Worm (Caenorhabditis elegans): Measurements from ENCODE around the gene T08G5.15.

Gene T08G5.15

DNA sequence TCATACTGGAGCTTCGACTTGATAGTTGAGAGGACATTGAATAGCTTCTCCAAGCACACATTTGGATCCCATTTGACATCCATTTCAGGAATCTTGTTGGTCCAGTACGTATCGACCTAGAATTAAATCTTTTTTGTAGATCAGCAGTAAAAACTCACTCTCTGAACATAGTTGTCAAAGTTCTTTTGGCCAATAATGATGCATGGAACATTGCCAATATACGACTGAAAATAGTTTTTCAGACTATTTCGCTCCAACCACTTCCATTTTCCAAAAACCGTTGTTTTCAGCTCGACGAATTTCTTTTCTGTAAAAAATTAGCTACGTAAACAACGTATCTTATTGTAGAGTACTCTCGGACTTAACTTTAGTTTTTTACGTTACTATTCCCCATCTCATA lies 41.3 kb downstream of the T08G5.15 start:
- no peak for TF ChIP-seq hrde-1 (tag; optimal IDR thresholded peaks at IDR 0.05; ENCODE audit: borderline replicate concordance)
- no peak for TF ChIP-seq let-526 (GFP tag; IDR thresholded peaks at IDR 0.05)

DNA sequence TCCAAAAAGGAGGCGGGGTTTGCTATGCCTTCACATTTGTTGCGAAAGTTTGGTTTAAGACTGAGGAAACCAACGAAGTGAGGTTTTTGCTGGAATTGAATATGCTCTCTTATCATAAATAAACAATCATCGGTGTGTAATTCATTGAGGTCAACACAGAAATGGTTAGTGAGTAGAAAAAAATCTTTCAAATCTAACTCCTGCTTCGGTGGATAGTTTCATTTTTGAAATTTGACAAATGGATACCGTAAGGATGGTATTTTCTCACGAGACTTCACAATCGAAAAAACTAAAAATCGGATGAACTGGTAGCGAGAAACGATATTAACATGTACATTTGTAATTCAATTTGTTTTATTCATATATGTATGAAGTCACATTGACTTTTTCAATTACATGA lies 42.2 kb downstream of the T08G5.15 start, which contains the start of gene eol-1:
eol-1 (minus strand) TSS at position 101 of the 400 bp plus-strand sequence.
- TF ChIP-seq F22D6.2 (tag; optimal IDR thresholded peaks at IDR 0.05) (no peak), hmg-1.2 (GFP tag; IDR thresholded peaks at IDR 0.05) (no peak), lsl-1 (GFP tag; optimal IDR thresholded peaks at IDR 0.05) (no peak), F49E8.2 (tag; optimal IDR thresholded peaks at IDR 0.05; ENCODE audit: insufficient read depth) (no peak), ekl-4 (GFP tag; IDR thresholded peaks at IDR 0.05) (no peak), lag-1 (GFP tag; IDR thresholded peaks at IDR 0.05) (no peak), madf-3 (GFP tag; IDR thresholded peaks at IDR 0.05) (no peak), mxl-1 (tag; optimal IDR thresholded peaks at IDR 0.05) (no peak), snpc-3.4 (tag; optimal IDR thresholded peaks at IDR 0.05) (no peak), ztf-6 (GFP tag; IDR thresholded peaks at IDR 0.05) (no peak), Y79H2A.3 (GFP tag; conservative IDR thresholded peaks at IDR 0.05) (no peak), F57C9.4 (tag; optimal IDR thresholded peaks at IDR 0.05) (no peak), F10E7.11 (tag; optimal IDR thresholded peaks at IDR 0.05) (no peak), pha-4 (tag; optimal IDR thresholded peaks at IDR 0.05) (no peak), nfya-2 (GFP tag; IDR thresholded peaks at IDR 0.05) (no peak), let-607 (tag; optimal IDR thresholded peaks at IDR 0.05) (no peak), lin-35 (GFP tag; optimal IDR thresholded peaks at IDR 0.05) (no peak)
